Fruit fly (Drosophila melanogaster) whole organism, embryonic: Measurements from ENCODE around the gene CG7298.
A peak's percentile ranks its signal among the peaks of the same experiment; 100 is the strongest.

Source experiments
- ATbp ChIP-seq: fragments of 200-800 bp; sonication (Bioruptor generic); optimal IDR thresholded peaks from 2 replicates; lab custom pipeline; 2017; ENCODE audit warnings: missing biosample characterization, mild to moderate bottlenecking, missing genetic modification characterization, missing genetic modification reagents
- Asciz ChIP-seq: fragments of 200-800 bp; sonication (Bioruptor generic); optimal IDR thresholded peaks from 2 replicates; lab custom pipeline; 2017; ENCODE audit warnings: missing biosample characterization, mild to moderate bottlenecking, missing genetic modification characterization, missing genetic modification reagents
- CG10209 ChIP-seq: fragments of 200-800 bp; sonication (Bioruptor generic); optimal IDR thresholded peaks from 3 replicates; lab custom pipeline; 2017; ENCODE audit warnings: missing biosample characterization, mild to moderate bottlenecking, missing genetic modification characterization, missing genetic modification reagents
- CG10274 ChIP-seq: fragments of 200-800 bp; sonication (Bioruptor generic); optimal IDR thresholded peaks from 3 replicates; lab custom pipeline; 2017; ENCODE audit warnings: missing biosample characterization, mild to moderate bottlenecking, missing genetic modification characterization
- CG10431 ChIP-seq: fragments of 200-800 bp; sonication (Bioruptor generic); optimal IDR thresholded peaks from 3 replicates; lab custom pipeline; 2018; ENCODE audit warnings: missing biosample characterization, mild to moderate bottlenecking, missing genetic modification characterization
- CG10543 ChIP-seq: fragments of 200-800 bp; sonication (Bioruptor generic); optimal IDR thresholded peaks from 3 replicates; lab custom pipeline; 2017; ENCODE audit warnings: missing biosample characterization, mild to moderate bottlenecking, missing genetic modification characterization, moderate library complexity
- CG12155 ChIP-seq: fragments of 200-800 bp; sonication (Bioruptor generic); optimal IDR thresholded peaks from 3 replicates; lab custom pipeline; 2016; ENCODE audit warnings: missing biosample characterization, missing genetic modification characterization
- CG12942 ChIP-seq: fragments of 200-800 bp; sonication (Bioruptor generic); optimal IDR thresholded peaks from 3 replicates; lab custom pipeline; 2016; ENCODE audit warnings: missing biosample characterization, missing genetic modification characterization
- CG14050 ChIP-seq: fragments of 200-800 bp; sonication (Bioruptor generic); IDR thresholded peaks from 3 replicates; pipeline ENCODE4 v1.3.6; 2022; ENCODE audit warnings: missing biosample characterization, missing genetic modification characterization
- CG18764 ChIP-seq: fragments of 200-800 bp; sonication (Bioruptor generic); optimal IDR thresholded peaks from 3 replicates; lab custom pipeline; 2016; ENCODE audit warnings: missing biosample characterization, missing genetic modification characterization
- CG31224 ChIP-seq: fragments of 200-800 bp; sonication (Bioruptor generic); IDR thresholded peaks from 2 replicates; pipeline ENCODE4 v1.3.6; 2022; ENCODE audit warnings: missing biosample characterization, missing genetic modification characterization
- CG3407 ChIP-seq: fragments of 200-800 bp; sonication (Bioruptor generic); optimal IDR thresholded peaks from 2 replicates; lab custom pipeline; 2018; ENCODE audit warnings: missing biosample characterization, mild to moderate bottlenecking, missing genetic modification characterization
- CG34376 ChIP-seq: fragments of 200-800 bp; sonication (Bioruptor generic); optimal IDR thresholded peaks from 2 replicates; lab custom pipeline; 2018; ENCODE audit warnings: missing biosample characterization, mild to moderate bottlenecking, missing genetic modification characterization
- CG4424 ChIP-seq: fragments of 200-800 bp; sonication (Bioruptor generic); optimal IDR thresholded peaks from 3 replicates; lab custom pipeline; 2016; ENCODE audit warnings: missing biosample characterization, missing genetic modification characterization
- CG4854 ChIP-seq: fragments of 200-800 bp; sonication (Bioruptor generic); optimal IDR thresholded peaks from 2 replicates; lab custom pipeline; 2016; ENCODE audit warnings: missing biosample characterization, missing genetic modification characterization, inconsistent platforms
- CG7556 ChIP-seq: fragments of 200-800 bp; sonication (Bioruptor generic); optimal IDR thresholded peaks from 2 replicates; lab custom pipeline; 2017; ENCODE audit warnings: missing biosample characterization, mild to moderate bottlenecking, missing genetic modification characterization
- CG8765 ChIP-seq: fragments of 200-800 bp; sonication (Bioruptor generic); IDR thresholded peaks from 2 replicates; pipeline ENCODE4 v1.3.6; 2022; ENCODE audit warnings: missing biosample characterization, missing genetic modification characterization
- CG9215 ChIP-seq: fragments of 200-800 bp; sonication (Bioruptor generic); IDR thresholded peaks from 2 replicates; pipeline ENCODE4 v1.3.6; 2022; ENCODE audit warnings: missing biosample characterization, missing genetic modification characterization
- CG9876 ChIP-seq: fragments of 200-800 bp; sonication (Bioruptor generic); optimal IDR thresholded peaks from 2 replicates; lab custom pipeline; 2016; ENCODE audit warnings: missing biosample characterization, missing genetic modification characterization
- CTCF ChIP-seq: fragments of 200-800 bp; sonication (Bioruptor generic); optimal IDR thresholded peaks from 2 replicates; lab custom pipeline; 2017; ENCODE audit warnings: missing biosample characterization, mild to moderate bottlenecking, missing genetic modification characterization, moderate library complexity
- Dfd ChIP-seq, 2 experiments: fragments of >200 bp; optimal IDR thresholded peaks; 2 replicates each; lab custom pipeline; 2017; ENCODE audit warnings: missing biosample characterization in 2 of 2, missing genetic modification characterization in 2 of 2
- H15 ChIP-seq: fragments of 200-800 bp; sonication (Bioruptor generic); IDR thresholded peaks from 3 replicates; pipeline ENCODE4 v1.3.6; 2022; ENCODE audit warnings: missing biosample characterization, missing genetic modification characterization
- HmgZ ChIP-seq: fragments of 200-800 bp; sonication (Bioruptor generic); optimal IDR thresholded peaks from 2 replicates; lab custom pipeline; 2018; ENCODE audit warnings: missing biosample characterization, mild to moderate bottlenecking, missing genetic modification characterization
- Lhr ChIP-seq: fragments of 200-800 bp; sonication (Bioruptor generic); optimal IDR thresholded peaks from 3 replicates; lab custom pipeline; 2017; ENCODE audit warnings: mild to moderate bottlenecking, missing biosample characterization, missing genetic modification reagents, missing genetic modification characterization
- Lpt ChIP-seq: fragments of >200 bp; optimal IDR thresholded peaks from 2 replicates; lab custom pipeline; 2018; ENCODE audit warnings: missing biosample characterization, missing genetic modification characterization
- MBD-R2 ChIP-seq: fragments of 200-800 bp; sonication (Bioruptor generic); IDR thresholded peaks from 2 replicates; pipeline ENCODE4 v1.3.6; 2022; ENCODE audit warnings: missing biosample characterization, missing genetic modification characterization
- Meics ChIP-seq: fragments of 200-800 bp; sonication (Bioruptor generic); optimal IDR thresholded peaks from 2 replicates; lab custom pipeline; 2017; ENCODE audit warnings: missing biosample characterization, mild to moderate bottlenecking, missing genetic modification characterization
- Mes4 ChIP-seq: fragments of 200-800 bp; sonication (Bioruptor generic); optimal IDR thresholded peaks from 2 replicates; lab custom pipeline; 2016; ENCODE audit warnings: missing biosample characterization, missing genetic modification characterization
- Nf-YA ChIP-seq: fragments of 200-800 bp; sonication (Bioruptor generic); IDR thresholded peaks from 2 replicates; pipeline ENCODE4 v1.3.6; 2022; ENCODE audit warnings: missing biosample characterization, missing genetic modification characterization
- Scr ChIP-seq: fragments of 200-800 bp; sonication (Bioruptor generic); IDR thresholded peaks from 2 replicates; pipeline ENCODE4 v1.3.6; 2022; ENCODE audit warnings: missing biosample characterization, missing genetic modification characterization; ENCODE audit not compliant: partially characterized antibody
- Sry-δ ChIP-seq: fragments of 200-800 bp; sonication (Bioruptor generic); optimal IDR thresholded peaks from 2 replicates; lab custom pipeline; 2016; ENCODE audit warnings: missing biosample characterization, missing genetic modification characterization
- Taf1 ChIP-seq: fragments of 200-800 bp; sonication (Bioruptor generic); IDR thresholded peaks from 2 replicates; pipeline ENCODE4 v1.3.6; 2022; ENCODE audit warnings: missing biosample characterization, missing genetic modification characterization
- cad ChIP-seq: fragments of >200 bp; optimal IDR thresholded peaks from 2 replicates; lab custom pipeline; 2017; ENCODE audit warnings: missing biosample characterization, missing genetic modification characterization
- da ChIP-seq: fragments of 200-800 bp; sonication (Bioruptor generic); optimal IDR thresholded peaks from 2 replicates; lab custom pipeline; 2016; ENCODE audit warnings: missing biosample characterization, missing genetic modification characterization
- eyg ChIP-seq: fragments of 200-800 bp; sonication (Bioruptor generic); optimal IDR thresholded peaks from 3 replicates; lab custom pipeline; 2016; ENCODE audit warnings: missing biosample characterization, missing genetic modification characterization
- gcm ChIP-seq: fragments of 200-800 bp; sonication (Bioruptor generic); optimal IDR thresholded peaks from 2 replicates; lab custom pipeline; 2019; ENCODE audit warnings: missing biosample characterization, mild to moderate bottlenecking, missing genetic modification characterization, moderate library complexity
- hth ChIP-seq: fragments of >200 bp; optimal IDR thresholded peaks from 2 replicates; lab custom pipeline; 2017; ENCODE audit warnings: inconsistent platforms
- jing ChIP-seq: fragments of 200-800 bp; sonication (Bioruptor generic); optimal IDR thresholded peaks from 2 replicates; lab custom pipeline; 2018; ENCODE audit warnings: missing biosample characterization, mild to moderate bottlenecking, missing genetic modification characterization
- jumu ChIP-seq: fragments of 200-800 bp; sonication (Bioruptor generic); optimal IDR thresholded peaks from 3 replicates; lab custom pipeline; 2016; ENCODE audit warnings: missing biosample characterization, missing genetic modification characterization
- ken ChIP-seq: fragments of 200-800 bp; sonication (Bioruptor generic); IDR thresholded peaks from 3 replicates; pipeline ENCODE4 v1.3.6; 2022; ENCODE audit warnings: missing biosample characterization, missing genetic modification characterization
- nom ChIP-seq: fragments of 200-800 bp; sonication (Bioruptor generic); optimal IDR thresholded peaks from 2 replicates; lab custom pipeline; 2017; ENCODE audit warnings: missing biosample characterization, missing genetic modification characterization, mild to moderate bottlenecking, moderate library complexity, missing genetic modification reagents
- oc ChIP-seq: fragments of 200-800 bp; sonication (Bioruptor generic); optimal IDR thresholded peaks from 2 replicates; lab custom pipeline; 2018; ENCODE audit warnings: missing biosample characterization, mild to moderate bottlenecking, missing genetic modification characterization, moderate library complexity
- salm ChIP-seq: fragments of 200-800 bp; sonication (Bioruptor generic); optimal IDR thresholded peaks from 2 replicates; lab custom pipeline; 2018; ENCODE audit warnings: missing biosample characterization, mild to moderate bottlenecking, missing genetic modification characterization
- sc ChIP-seq, 3 experiments: fragments of >200 bp in 2 of 3; fragments of 200-800 bp in 1 of 3; sonication (Bioruptor generic) in 1 of 3; optimal IDR thresholded peaks; 2 replicates in 2 of 3; 3 replicates in 1 of 3; lab custom pipeline; 2017; ENCODE audit warnings: mild to moderate bottlenecking in 1 of 3, missing biosample characterization in 1 of 3, missing genetic modification characterization in 1 of 3, missing genetic modification reagents in 1 of 3
- seq ChIP-seq: fragments of 200-800 bp; sonication (Bioruptor generic); IDR thresholded peaks from 2 replicates; pipeline ENCODE4 v1.3.6; 2022; ENCODE audit warnings: missing biosample characterization, missing genetic modification characterization
- sqz ChIP-seq: fragments of 200-800 bp; sonication (Bioruptor generic); optimal IDR thresholded peaks from 3 replicates; lab custom pipeline; 2018; ENCODE audit warnings: missing biosample characterization, mild to moderate bottlenecking, missing genetic modification characterization
- stc ChIP-seq: fragments of 200-800 bp; sonication (Bioruptor generic); IDR thresholded peaks from 2 replicates; pipeline ENCODE4 v1.3.6; 2022; ENCODE audit warnings: missing biosample characterization, missing genetic modification characterization
- stwl ChIP-seq: fragments of 200-800 bp; sonication (Bioruptor generic); optimal IDR thresholded peaks from 3 replicates; lab custom pipeline; 2018; ENCODE audit warnings: missing biosample characterization, mild to moderate bottlenecking, missing genetic modification characterization, moderate library complexity
- trem ChIP-seq: fragments of 200-800 bp; optimal IDR thresholded peaks from 3 replicates; lab custom pipeline; 2019; ENCODE audit warnings: missing biosample characterization, mild to moderate bottlenecking, missing genetic modification characterization, moderate library complexity
- vfl ChIP-seq: fragments of 200-800 bp; sonication (Bioruptor generic); optimal IDR thresholded peaks from 2 replicates; lab custom pipeline; 2016; ENCODE audit warnings: missing biosample characterization, missing genetic modification characterization
- vvl ChIP-seq: fragments of 200-800 bp; sonication (Bioruptor generic); IDR thresholded peaks from 2 replicates; pipeline ENCODE4 v1.3.6; 2022; ENCODE audit warnings: missing biosample characterization, missing genetic modification characterization
- zen ChIP-seq: fragments of 200-800 bp; sonication (Bioruptor generic); optimal IDR thresholded peaks from 3 replicates; lab custom pipeline; 2018; ENCODE audit warnings: missing biosample characterization, mild to moderate bottlenecking, missing genetic modification characterization, moderate library complexity

The CG7298 gene

dm6 chr3L:20194731-20195130, 8.8 kb downstream of the CG7298 start (continued):
- TF ChIP-seq CG12942 (GFP tag; lab: Kevin White, UChicago) (peak; percentile 4), da (GFP tag; lab: Kevin White, UChicago) (no peak), stc (GFP tag; lab: Robert Waterston, UW) (no peak), stwl (tag; lab: Kevin White, UChicago) (no peak), MBD-R2 (GFP tag; lab: Robert Waterston, UW) (no peak; the same call in 1 of the 2 replicates), CG9215 (peak; percentile 51), CG18764 (no peak), ken (GFP tag; lab: Robert Waterston, UW) (0 out of 3 replicates have a peak, but pooled peaks have one; percentile 42), jing (GFP tag; lab: Kevin White, UChicago) (no peak), CG10209 (GFP tag; lab: Kevin White, UChicago) (peak; percentile 26), salm (no peak), CG3407 (GFP tag; lab: Kevin White, UChicago) (no peak), CG7556 (GFP tag; lab: Kevin White, UChicago) (no peak), HmgZ (tag; lab: Kevin White, UChicago) (peak; percentile 8), Lpt (GFP tag; lab: Kevin White, UChicago) (no peak), sqz (GFP tag; lab: Kevin White, UChicago) (no peak), CG31224 (0 out of 2 replicates have a peak, but pooled peaks have one; percentile 29), Scr (GFP tag; lab: Robert Waterston, UW) (no peak), CG14050 (GFP tag; lab: Robert Waterston, UW) (peak; percentile 29; the same call in 1 of the 3 replicates), gcm (GFP tag; lab: Kevin White, UChicago) (no peak), oc (tag; lab: Kevin White, UChicago) (no peak), Lhr (GFP tag; lab: Kevin White, UChicago) (no peak), CG8765 (no peak), CG10431 (GFP tag; lab: Kevin White, UChicago) (no peak), CG4424 (GFP tag; lab: Kevin White, UChicago) (peak; percentile 29), Sry-δ (GFP tag; lab: Kevin White, UChicago) (no peak), CG10543 (GFP tag; lab: Kevin White, UChicago) (no peak), ATbp (no peak), Nf-YA (GFP tag; lab: Robert Waterston, UW) (no peak), jumu (GFP tag; lab: Kevin White, UChicago) (peak; percentile 21), hth (lab: Kevin White, UChicago) (no peak), H15 (GFP tag; lab: Robert Waterston, UW) (0 out of 3 replicates have a peak, but pooled peaks have one; percentile 38), CG4854 (GFP tag; lab: Kevin White, UChicago) (no peak), trem (tag; lab: Kevin White, UChicago) (no peak), Taf1 (peak; percentile 53; the same call in 1 of the 2 replicates), CG10274 (GFP tag; lab: Kevin White, UChicago) (no peak), CTCF (GFP tag; lab: Kevin White, UChicago) (no peak), Meics (GFP tag; lab: Kevin White, UChicago) (peak; percentile 53), CG12155 (peak; percentile 6), Mes4 (GFP tag; lab: Kevin White, UChicago) (no peak), Asciz (GFP tag; lab: Kevin White, UChicago) (no peak), eyg (GFP tag; lab: Kevin White, UChicago) (no peak), vvl (GFP tag; lab: Robert Waterston, UW) (peak; percentile 62), cad (no peak), Dfd (GFP tag; optimal IDR thresholded peaks at IDR 0.05; lab: Kevin White, UChicago) (no peak), CG9876 (GFP tag; lab: Kevin White, UChicago) (no peak), sc (optimal IDR thresholded peaks at IDR 0.05; lab: Kevin White, UChicago) (no peak), sc (GFP tag; optimal IDR thresholded peaks at IDR 0.05; lab: Kevin White, UChicago) (peak; percentile 2), CG34376 (GFP tag; lab: Kevin White, UChicago) (no peak), seq (GFP tag; lab: Robert Waterston, UW) (peak; percentile 15; the same call in 1 of the 2 replicates), nom (no peak), zen (tag; lab: Kevin White, UChicago) (no peak), vfl (GFP tag; lab: Kevin White, UChicago) (no peak)
